Fruit fly (Drosophila melanogaster) S2 (cell line): ENCODE results near the gene PrBP.

Source experiments
- CG8478 ChIP-seq: fragments of >200 bp; optimal IDR thresholded peaks from 2 replicates; lab custom pipeline; 2018
- CTCF ChIP-seq, 2 experiments: fragments of >200 bp; optimal IDR thresholded peaks; 2 replicates each; lab custom pipeline; 2018

Gene PrBP

DNA sequence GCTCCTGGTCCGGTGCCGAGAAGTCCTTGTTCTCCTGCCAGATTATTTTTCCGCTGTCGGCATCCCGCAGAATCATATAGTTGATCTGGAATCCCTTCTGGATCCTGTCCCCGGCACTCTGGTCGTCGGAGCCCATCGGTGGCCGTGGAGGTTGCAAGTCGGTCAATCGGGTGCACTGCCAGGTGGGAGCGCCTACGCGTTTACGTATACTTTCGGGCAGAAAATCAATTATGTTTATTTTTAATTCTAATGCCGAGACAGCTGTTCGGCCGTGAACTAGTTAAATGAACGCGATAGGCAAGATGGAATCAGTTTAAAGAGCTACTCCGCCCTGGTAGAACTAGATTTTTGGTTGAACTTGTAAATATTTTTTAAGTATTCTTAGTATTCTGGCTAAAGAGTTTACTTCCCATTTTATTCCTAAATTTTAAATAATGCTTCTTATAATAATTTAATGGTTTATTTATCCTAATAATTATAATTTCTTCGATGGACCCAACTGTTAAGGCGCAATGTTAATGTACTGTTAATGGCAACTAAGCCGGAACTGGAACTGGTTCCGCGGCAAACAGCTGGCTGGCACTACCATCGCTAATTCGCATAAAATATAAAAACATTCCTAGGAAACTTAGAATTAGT is at the start of gene PrBP, which contains the start of gene Trs23:
Gene PrBP (minus strand): TSS at position 288 of the 639 bp plus-strand sequence.
Gene Trs23 (plus strand): TSS at position 564 of the 639 bp plus-strand sequence.
- TF ChIP-seq CTCF (optimal IDR thresholded peaks at IDR 0.05; lab: Kevin White, UChicago), result no peak
- no peak for TF ChIP-seq CG8478 (lab: Kevin White, UChicago)

DNA sequence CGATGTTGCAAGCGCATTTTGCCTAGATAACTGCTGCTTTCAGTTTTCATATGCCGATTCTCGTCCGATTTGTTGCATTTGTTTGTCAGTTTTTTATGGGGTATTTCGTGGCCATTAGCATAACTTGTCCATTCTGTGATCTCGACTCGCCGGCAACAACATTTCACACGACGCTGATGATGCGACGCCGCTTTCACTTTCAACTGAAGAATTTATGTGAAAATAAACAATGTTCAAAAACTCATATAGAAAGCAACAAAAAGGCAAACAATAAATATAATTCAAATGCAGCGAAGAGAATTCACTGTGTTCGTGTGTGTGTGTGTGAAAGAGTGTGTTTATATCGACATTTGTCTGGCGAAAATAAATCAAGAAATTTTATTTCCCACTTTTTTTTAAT is 49.2 kb upstream of the PrBP start:
- TF ChIP-seq CG8478 (lab: Kevin White, UChicago), result no peak

DNA sequence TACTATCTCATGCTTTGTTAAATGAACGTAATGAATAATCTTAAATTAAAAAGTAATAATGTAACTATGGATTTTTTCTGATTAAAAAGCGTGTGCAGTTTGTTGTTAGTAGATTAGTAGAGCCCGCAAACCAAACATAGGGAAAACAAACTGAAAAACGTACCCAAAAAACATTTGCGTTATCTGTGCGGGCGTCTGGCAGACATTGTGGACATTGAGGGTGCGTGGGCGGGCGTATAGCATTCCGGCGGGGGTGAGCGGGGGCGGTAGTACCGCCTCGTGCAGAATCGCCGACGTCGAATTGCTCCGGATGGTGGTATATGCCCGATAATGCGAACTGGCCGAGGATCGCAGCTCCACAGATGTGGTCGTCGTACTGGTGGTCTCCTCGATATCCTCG is 48.5 kb upstream of the PrBP start:
- no peak for TF ChIP-seq CTCF (optimal IDR thresholded peaks at IDR 0.05; lab: Kevin White, UChicago)
- TF ChIP-seq CG8478 (lab: Kevin White, UChicago), result no peak

DNA sequence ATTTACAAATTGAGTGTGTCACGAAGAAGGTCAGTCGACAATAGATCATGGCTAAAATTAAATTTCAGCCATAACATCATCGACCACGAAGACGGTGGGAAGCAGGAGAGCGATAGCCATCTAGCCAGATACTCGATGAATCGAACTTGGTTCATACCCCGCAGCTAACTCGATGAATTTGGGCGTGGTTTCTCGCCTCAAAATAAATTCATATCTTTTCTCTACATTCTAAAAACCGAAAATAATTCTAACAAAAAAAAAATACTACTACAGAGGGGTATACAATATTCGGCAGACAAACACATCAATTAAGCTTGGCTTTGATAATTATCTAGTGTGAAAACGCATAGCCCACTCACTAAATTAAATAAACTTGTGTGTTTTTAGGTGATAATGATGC is 46.9 kb upstream of the PrBP start:
- TF ChIP-seq CTCF (optimal IDR thresholded peaks at IDR 0.05; lab: Kevin White, UChicago), result no peak
- no peak for TF ChIP-seq CG8478 (lab: Kevin White, UChicago)

DNA sequence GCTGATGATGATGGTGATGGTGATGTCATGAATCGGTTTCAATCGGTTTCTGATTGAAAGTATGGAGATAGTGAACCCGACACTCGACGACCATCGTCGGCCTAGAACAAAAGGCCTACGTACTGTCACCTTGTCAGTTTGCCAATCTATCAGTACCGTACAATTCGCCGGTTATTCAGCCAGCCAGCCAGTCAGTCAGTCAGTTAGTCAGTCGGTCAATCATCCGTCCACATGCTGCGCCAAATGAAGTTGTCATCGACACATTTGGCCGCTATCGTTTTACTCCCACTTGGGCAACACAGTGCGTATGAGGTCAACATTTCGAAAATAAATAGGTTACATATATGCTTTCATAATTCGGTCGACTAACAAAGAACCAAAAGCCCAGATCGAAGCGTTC is 35.3 kb upstream of the PrBP start:
- TF ChIP-seq CG8478 (lab: Kevin White, UChicago) (no peak), CTCF (optimal IDR thresholded peaks at IDR 0.05; lab: Kevin White, UChicago) (no peak)

DNA sequence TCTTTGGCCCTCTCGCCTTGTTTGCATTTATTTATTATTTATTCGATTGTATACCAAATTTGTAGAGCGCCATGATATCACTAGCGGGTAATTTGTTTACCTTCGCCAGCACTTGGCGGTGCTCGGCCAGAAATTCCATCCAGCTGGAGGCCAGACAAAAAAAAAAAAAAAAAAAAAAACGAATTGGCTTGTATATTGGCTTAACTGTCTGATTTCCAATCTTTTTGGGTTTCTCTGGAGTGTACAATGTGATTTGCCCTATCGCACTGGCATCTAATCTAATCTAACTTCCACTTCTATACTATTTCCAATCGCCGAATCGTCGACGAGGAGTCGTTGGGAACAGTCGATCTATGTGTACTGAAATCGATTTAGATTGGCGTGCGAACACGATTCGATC is 34.0 kb upstream of the PrBP start:
- no peak for TF ChIP-seq CG8478 (lab: Kevin White, UChicago)

DNA sequence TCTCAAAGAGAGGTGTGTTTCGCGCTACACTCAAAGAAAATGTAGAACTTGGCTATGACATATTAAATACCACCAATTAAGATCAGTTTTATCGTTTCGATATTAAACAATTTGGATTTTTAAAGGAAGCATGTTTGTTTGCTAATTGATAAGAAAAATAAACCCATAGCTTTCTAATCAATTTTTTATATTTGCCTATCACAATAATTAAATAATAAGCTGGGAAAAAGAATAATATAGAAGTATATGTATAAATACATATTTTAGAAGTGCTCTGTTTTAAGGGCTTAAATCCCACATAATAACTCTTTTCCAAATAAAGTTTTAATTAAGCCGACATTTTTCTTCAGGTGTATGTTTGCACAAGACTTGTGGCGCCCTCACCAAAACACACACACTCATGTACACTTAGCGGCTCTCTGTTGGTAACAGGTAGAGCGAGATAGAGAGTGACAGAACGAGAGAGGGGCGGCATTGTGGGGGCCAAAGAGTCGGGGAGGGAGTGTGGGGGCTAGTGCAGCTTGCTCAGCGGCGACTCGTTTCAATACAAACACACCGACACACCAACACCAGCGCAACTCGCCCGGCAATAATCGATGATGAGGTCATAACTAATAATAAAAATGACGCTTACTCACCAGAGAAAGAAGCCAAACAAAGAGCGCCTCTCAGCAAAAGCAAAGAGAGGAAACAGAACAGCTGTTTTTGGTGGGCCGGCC is 32.0 kb upstream of the PrBP start:
- TF ChIP-seq CTCF (optimal IDR thresholded peaks at IDR 0.05; lab: Kevin White, UChicago) (no peak), CG8478 (lab: Kevin White, UChicago) (no peak)

DNA sequence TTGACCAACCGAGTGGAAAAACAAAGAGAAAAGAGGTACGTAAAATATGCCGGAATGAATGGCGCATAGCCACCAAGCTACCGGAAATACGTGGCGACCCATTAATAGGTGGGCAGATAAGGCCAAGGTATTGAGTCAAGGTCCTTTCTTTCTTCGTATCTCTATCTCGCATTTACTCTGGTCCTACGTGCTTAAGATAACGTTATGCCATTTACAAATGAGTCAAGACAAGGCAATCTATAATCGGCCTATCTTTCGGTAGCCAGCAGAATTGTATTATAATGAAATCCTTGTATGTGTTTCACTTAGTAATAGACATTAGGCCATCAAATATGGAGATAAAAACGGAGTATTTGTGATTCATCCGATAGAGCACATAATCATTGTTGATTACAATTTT is 30.6 kb upstream of the PrBP start:
- TF ChIP-seq CG8478 (lab: Kevin White, UChicago), result no peak
- TF ChIP-seq CTCF (optimal IDR thresholded peaks at IDR 0.05; lab: Kevin White, UChicago), result no peak

DNA sequence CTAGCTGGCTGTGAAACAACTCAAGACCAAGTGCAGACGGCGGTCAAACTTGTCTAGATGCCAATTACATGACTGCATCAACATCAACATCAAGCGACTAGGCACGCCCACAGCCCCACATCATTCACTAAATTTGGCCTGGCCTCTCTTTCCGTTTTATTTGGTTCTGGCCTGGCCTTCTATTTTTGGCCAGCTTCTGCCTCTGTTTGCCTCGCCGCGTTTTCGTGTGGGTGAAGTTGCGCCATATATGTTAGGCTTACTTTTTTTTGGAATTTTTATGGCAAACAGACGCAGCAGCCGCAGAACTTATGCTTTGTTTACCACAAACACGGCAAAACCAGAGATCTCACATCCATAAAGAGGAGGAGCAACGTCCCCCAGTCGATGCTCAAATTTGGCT is 29.7 kb upstream of the PrBP start:
- TF ChIP-seq CTCF (optimal IDR thresholded peaks at IDR 0.05; lab: Kevin White, UChicago), result no peak
- no peak for TF ChIP-seq CG8478 (lab: Kevin White, UChicago)

DNA sequence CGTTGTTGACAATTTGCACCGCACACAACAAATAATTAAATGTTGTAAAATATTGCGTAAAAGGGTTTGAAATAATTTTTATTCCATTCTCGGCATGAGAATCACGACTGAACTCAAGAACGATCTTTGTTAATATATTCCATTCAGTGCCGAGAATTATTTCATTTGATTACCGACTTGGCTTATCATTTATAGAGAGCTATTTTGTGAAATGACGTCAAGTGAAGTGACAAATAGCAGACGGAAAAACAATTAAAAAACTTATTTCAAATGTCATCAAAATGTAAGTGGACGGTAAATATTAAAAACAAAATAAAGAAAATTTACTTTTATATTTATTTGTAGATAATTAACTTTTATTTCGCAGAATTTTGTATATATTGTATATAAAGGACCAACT is 28.8 kb upstream of the PrBP start:
- TF ChIP-seq CG8478 (lab: Kevin White, UChicago) (no peak), CTCF (optimal IDR thresholded peaks at IDR 0.05; lab: Kevin White, UChicago) (no peak)

DNA sequence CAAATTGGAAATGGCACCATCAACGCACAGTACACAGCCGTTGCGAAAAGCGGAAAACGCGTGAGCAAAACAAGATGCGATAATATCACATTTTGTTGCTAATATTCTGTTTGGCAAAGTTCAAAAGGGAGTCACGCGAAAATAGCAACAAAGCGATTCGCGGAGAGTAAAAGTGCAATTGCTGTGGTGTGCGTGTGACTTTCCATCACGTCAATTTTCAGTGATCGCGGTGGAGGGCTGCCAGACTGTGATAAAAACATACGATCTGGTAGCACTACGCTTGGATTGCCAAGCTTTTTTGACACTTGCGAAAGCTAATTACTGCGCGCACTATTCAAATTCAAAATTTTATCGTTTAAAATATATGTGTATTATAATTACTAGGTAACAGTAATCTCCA is 23.7 kb upstream of the PrBP start, which contains the start of gene Hnf4:
Gene Hnf4 (minus strand): TSS at position 199 of the 400 bp plus-strand sequence.
- TF ChIP-seq CTCF (optimal IDR thresholded peaks at IDR 0.05; lab: Kevin White, UChicago) (no peak), CG8478 (lab: Kevin White, UChicago) (no peak)

DNA sequence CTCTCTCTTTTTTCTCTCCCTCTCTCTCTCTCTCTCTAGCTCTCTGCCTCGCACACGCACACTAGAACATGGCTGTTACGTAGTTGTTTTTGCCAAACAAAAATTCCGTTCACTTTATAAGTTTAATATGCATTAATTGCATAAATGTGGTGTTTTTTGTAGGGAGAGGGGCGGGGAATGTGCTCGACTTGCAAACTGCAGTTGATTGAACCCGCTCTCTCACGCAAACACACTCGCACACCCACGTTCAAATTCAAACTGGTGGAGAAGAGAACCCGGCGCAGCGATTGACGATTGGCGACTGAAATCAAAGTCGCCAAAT is 23.3 kb upstream of the PrBP start:
- no peak for TF ChIP-seq CG8478 (lab: Kevin White, UChicago)
- TF ChIP-seq CTCF (optimal IDR thresholded peaks at IDR 0.05; lab: Kevin White, UChicago), result no peak

DNA sequence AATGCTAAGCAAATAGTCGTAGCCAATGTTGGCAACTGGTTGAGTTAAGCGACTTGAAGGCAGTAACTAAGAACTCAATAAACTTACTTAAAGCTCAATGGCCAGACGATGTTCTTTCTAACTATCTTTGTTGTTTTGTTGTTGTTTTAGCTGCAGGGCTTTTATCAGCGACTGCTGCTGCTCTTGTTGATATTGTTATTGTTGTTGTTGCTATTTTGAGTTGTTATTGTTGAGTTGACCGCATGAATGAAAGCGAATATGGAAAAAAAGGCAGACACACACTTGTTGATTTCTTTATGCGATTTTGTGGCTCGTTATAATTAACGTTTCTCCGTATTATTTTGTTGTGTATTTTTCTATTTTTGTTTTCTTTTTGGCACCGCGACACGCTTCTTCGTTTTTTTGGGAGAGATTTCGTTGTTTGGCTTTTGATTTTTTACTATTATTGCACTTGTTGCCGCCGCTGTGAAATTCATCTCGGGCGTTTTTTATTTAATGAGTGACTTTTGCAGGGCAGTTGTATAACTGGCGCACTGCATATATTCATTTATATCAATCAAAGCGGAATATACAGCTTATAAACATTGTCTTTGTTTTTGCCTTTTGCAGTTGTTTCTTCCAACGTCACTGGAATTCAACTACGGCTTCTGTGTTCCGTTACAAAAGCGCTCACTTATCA is 22.8 kb upstream of the PrBP start:
- no peak for TF ChIP-seq CTCF (optimal IDR thresholded peaks at IDR 0.05; lab: Kevin White, UChicago)

DNA sequence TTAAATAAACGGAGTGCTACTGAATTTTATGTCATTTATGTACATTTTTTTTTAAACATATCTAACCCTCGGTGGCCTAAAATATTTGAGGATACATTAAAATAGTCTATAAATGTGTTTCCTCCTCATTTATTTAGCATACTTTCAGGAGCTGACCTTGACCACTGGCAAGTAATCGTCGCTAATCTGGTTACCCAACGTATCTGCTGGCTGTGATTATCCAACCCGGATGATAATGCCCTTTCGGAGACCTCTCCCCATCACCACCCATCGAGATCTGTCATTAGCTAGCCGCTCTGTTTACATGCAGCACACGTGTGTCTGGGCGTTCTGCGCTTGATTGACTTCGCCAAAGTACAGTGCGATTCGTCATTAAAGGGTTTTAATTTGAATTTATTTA is 21.8 kb upstream of the PrBP start:
- TF ChIP-seq CG8478 (lab: Kevin White, UChicago) (no peak), CTCF (optimal IDR thresholded peaks at IDR 0.05; lab: Kevin White, UChicago) (no peak)
